Fruit fly (Drosophila melanogaster) whole organism, embryonic: ENCODE data around the gene senju.

Experiments
- CG10431 ChIP-seq: fragments of 200-800 bp; sonication (Bioruptor generic); optimal IDR thresholded peaks from 3 replicates; lab custom pipeline; 2018; ENCODE audit warnings: missing biosample characterization, mild to moderate bottlenecking, missing genetic modification characterization
- CG11247 ChIP-seq: fragments of 200-800 bp; sonication (Bioruptor generic); IDR thresholded peaks from 2 replicates; pipeline ENCODE4 v1.3.6; 2022; ENCODE audit warnings: missing biosample characterization, missing genetic modification characterization
- CG14050 ChIP-seq: fragments of 200-800 bp; sonication (Bioruptor generic); IDR thresholded peaks from 3 replicates; pipeline ENCODE4 v1.3.6; 2022; ENCODE audit warnings: missing biosample characterization, missing genetic modification characterization
- CG14441 ChIP-seq: fragments of 200-800 bp; sonication (Bioruptor generic); IDR thresholded peaks from 2 replicates; pipeline ENCODE4 v1.3.6; 2022; ENCODE audit warnings: missing biosample characterization, missing genetic modification characterization
- CG15073 ChIP-seq: fragments of 200-800 bp; sonication (Bioruptor generic); optimal IDR thresholded peaks from 2 replicates; lab custom pipeline; 2016; ENCODE audit warnings: missing biosample characterization, missing genetic modification characterization
- CG17361 ChIP-seq: fragments of 200-800 bp; sonication (Bioruptor generic); IDR thresholded peaks from 3 replicates; pipeline ENCODE4 v1.3.6; 2022; ENCODE audit warnings: missing biosample characterization, missing genetic modification characterization
- CG18599 ChIP-seq: fragments of 200-800 bp; sonication (Bioruptor generic); optimal IDR thresholded peaks from 3 replicates; lab custom pipeline; 2017; ENCODE audit warnings: missing biosample characterization, missing genetic modification characterization, mild to moderate bottlenecking, moderate library complexity, missing genetic modification reagents
- CG18619 ChIP-seq: fragments of 200-800 bp; sonication (Bioruptor generic); optimal IDR thresholded peaks from 3 replicates; lab custom pipeline; 2017; ENCODE audit warnings: missing biosample characterization, mild to moderate bottlenecking, missing genetic modification characterization
- CG2199 ChIP-seq: fragments of 200-800 bp; sonication (Bioruptor generic); IDR thresholded peaks from 3 replicates; pipeline ENCODE4 v1.3.6; 2022; ENCODE audit warnings: missing biosample characterization, missing genetic modification characterization
- CG2875 ChIP-seq: fragments of 200-800 bp; sonication (Bioruptor generic); optimal IDR thresholded peaks from 2 replicates; lab custom pipeline; 2017; ENCODE audit warnings: missing biosample characterization, mild to moderate bottlenecking, missing genetic modification characterization, missing genetic modification reagents
- CG31365 ChIP-seq: fragments of 200-800 bp; sonication (Bioruptor generic); optimal IDR thresholded peaks from 2 replicates; lab custom pipeline; 2018; ENCODE audit warnings: missing biosample characterization, mild to moderate bottlenecking, missing genetic modification characterization
- CG3995 ChIP-seq: fragments of 200-800 bp; sonication (Bioruptor generic); optimal IDR thresholded peaks from 3 replicates; lab custom pipeline; 2016; ENCODE audit warnings: missing biosample characterization, missing genetic modification characterization
- CG42726 ChIP-seq: fragments of 200-800 bp; sonication (Bioruptor generic); IDR thresholded peaks from 2 replicates; pipeline ENCODE4 v1.3.6; 2022; ENCODE audit warnings: missing biosample characterization, missing genetic modification characterization; ENCODE audit not compliant: partially characterized antibody
- CG4328 ChIP-seq: fragments of 200-800 bp; sonication (Bioruptor generic); optimal IDR thresholded peaks from 3 replicates; lab custom pipeline; 2017; ENCODE audit warnings: missing biosample characterization, missing genetic modification reagents, missing genetic modification characterization
- CG6272 ChIP-seq: fragments of 200-800 bp; sonication (Bioruptor generic); IDR thresholded peaks from 2 replicates; pipeline ENCODE4 v1.3.6; 2022; ENCODE audit warnings: missing biosample characterization, missing genetic modification characterization
- CG6683 ChIP-seq: fragments of 200-800 bp; sonication (Bioruptor generic); optimal IDR thresholded peaks from 2 replicates; lab custom pipeline; 2017; ENCODE audit warnings: missing biosample characterization, mild to moderate bottlenecking, missing genetic modification characterization, missing genetic modification reagents
- CG9727 ChIP-seq: fragments of 200-800 bp; sonication (Bioruptor generic); optimal IDR thresholded peaks from 3 replicates; lab custom pipeline; 2017; ENCODE audit warnings: missing biosample characterization, mild to moderate bottlenecking, missing genetic modification characterization
- Drgx ChIP-seq: fragments of 200-800 bp; sonication (Bioruptor generic); IDR thresholded peaks from 2 replicates; pipeline ENCODE4 v1.3.6; 2022; ENCODE audit warnings: missing biosample characterization, missing genetic modification characterization
- Eip74EF ChIP-seq, 2 experiments: fragments of 200-800 bp in 1 of 2; fragments of >200 bp in 1 of 2; sonication (Bioruptor generic) in 1 of 2; optimal IDR thresholded peaks; 2 replicates each; lab custom pipeline; 2017 to 2019; ENCODE audit warnings: missing biosample characterization in 2 of 2, missing genetic modification characterization in 2 of 2, mild to moderate bottlenecking in 1 of 2, moderate library complexity in 1 of 2
- Fer3 ChIP-seq: fragments of 200-800 bp; sonication (Bioruptor generic); optimal IDR thresholded peaks from 2 replicates; lab custom pipeline; 2018; ENCODE audit warnings: missing biosample characterization, mild to moderate bottlenecking, missing genetic modification characterization, moderate library complexity
- GATAe ChIP-seq: fragments of 200-800 bp; sonication (Bioruptor generic); conservative IDR thresholded peaks from 2 replicates; pipeline ENCODE4 v1.3.6; 2022; ENCODE audit warnings: missing biosample characterization, missing genetic modification characterization
- H2.0 ChIP-seq: fragments of 200-800 bp; sonication (Bioruptor generic); IDR thresholded peaks from 2 replicates; pipeline ENCODE4 v1.3.6; 2022; ENCODE audit warnings: missing biosample characterization, missing genetic modification characterization
- HLHmδ ChIP-seq: fragments of 200-800 bp; sonication (Bioruptor generic); optimal IDR thresholded peaks from 2 replicates; lab custom pipeline; 2018; ENCODE audit warnings: missing biosample characterization, mild to moderate bottlenecking, missing genetic modification characterization, moderate library complexity
- HmgD ChIP-seq: fragments of 200-800 bp; sonication (Bioruptor generic); optimal IDR thresholded peaks from 3 replicates; lab custom pipeline; 2016; ENCODE audit warnings: missing biosample characterization, missing genetic modification characterization
- Hr78 ChIP-seq, 2 experiments: fragments of 200-800 bp in 1 of 2; fragments of >200 bp in 1 of 2; sonication (Bioruptor generic) in 1 of 2; optimal IDR thresholded peaks; 2 replicates each; lab custom pipeline; 2017 to 2019; ENCODE audit warnings: missing biosample characterization in 2 of 2, missing genetic modification characterization in 2 of 2, mild to moderate bottlenecking in 1 of 2, moderate library complexity in 1 of 2
- MESR4 ChIP-seq: fragments of 200-800 bp; sonication (Bioruptor generic); optimal IDR thresholded peaks from 2 replicates; lab custom pipeline; 2018; ENCODE audit warnings: missing biosample characterization, mild to moderate bottlenecking, missing genetic modification characterization, moderate library complexity
- NfI ChIP-seq: fragments of 200-800 bp; sonication (Bioruptor generic); optimal IDR thresholded peaks from 3 replicates; lab custom pipeline; 2018; ENCODE audit warnings: missing biosample characterization, mild to moderate bottlenecking, missing genetic modification characterization, moderate library complexity
- Oaz ChIP-seq: fragments of 200-800 bp; sonication (Bioruptor generic); IDR thresholded peaks from 2 replicates; pipeline ENCODE4 v1.3.6; 2022; ENCODE audit warnings: missing biosample characterization, missing genetic modification characterization
- Sin3A ChIP-seq: fragments of >200 bp; optimal IDR thresholded peaks from 2 replicates; lab custom pipeline; 2018
- al ChIP-seq: fragments of 200-800 bp; sonication (Bioruptor generic); IDR thresholded peaks from 2 replicates; pipeline ENCODE4 v1.3.6; 2022; ENCODE audit warnings: missing biosample characterization, missing genetic modification characterization
- bcd ChIP-seq: fragments of 200-800 bp; sonication (Bioruptor generic); optimal IDR thresholded peaks from 2 replicates; lab custom pipeline; 2017; ENCODE audit warnings: missing biosample characterization, mild to moderate bottlenecking, missing genetic modification characterization
- bowl ChIP-seq: fragments of 200-800 bp; sonication (Bioruptor generic); IDR thresholded peaks from 2 replicates; pipeline ENCODE4 v1.3.6; 2022; ENCODE audit warnings: missing biosample characterization, missing genetic modification characterization
- dati ChIP-seq: fragments of 200-800 bp; sonication (Bioruptor generic); IDR thresholded peaks from 2 replicates; pipeline ENCODE4 v1.3.6; 2022; ENCODE audit warnings: missing biosample characterization, missing genetic modification characterization
- ems ChIP-seq: fragments of 200-800 bp; sonication (Bioruptor generic); optimal IDR thresholded peaks from 3 replicates; lab custom pipeline; 2016; ENCODE audit warnings: missing biosample characterization, missing genetic modification characterization
- esg ChIP-seq: fragments of 200-800 bp; sonication (Bioruptor generic); conservative IDR thresholded peaks from 2 replicates; pipeline ENCODE4 v1.3.6; 2022; ENCODE audit warnings: missing biosample characterization, missing genetic modification characterization
- fd102C ChIP-seq: fragments of 200-800 bp; sonication (Bioruptor generic); optimal IDR thresholded peaks from 2 replicates; lab custom pipeline; 2018; ENCODE audit warnings: missing biosample characterization, mild to moderate bottlenecking, missing genetic modification characterization, moderate library complexity
- ham ChIP-seq: fragments of 200-800 bp; sonication (Bioruptor generic); IDR thresholded peaks from 2 replicates; pipeline ENCODE4 v1.3.6; 2022; ENCODE audit warnings: missing biosample characterization, missing genetic modification characterization
- nmo ChIP-seq: fragments of 200-800 bp; sonication (Bioruptor generic); optimal IDR thresholded peaks from 2 replicates; lab custom pipeline; 2018; ENCODE audit warnings: missing biosample characterization, mild to moderate bottlenecking, missing genetic modification characterization, moderate library complexity
- p53 ChIP-seq: fragments of 200-800 bp; sonication (Bioruptor generic); optimal IDR thresholded peaks from 2 replicates; lab custom pipeline; 2016; ENCODE audit warnings: missing biosample characterization, missing genetic modification characterization
- pb ChIP-seq: fragments of 200-800 bp; sonication (Bioruptor generic); optimal IDR thresholded peaks from 3 replicates; lab custom pipeline; 2016; ENCODE audit warnings: missing biosample characterization, missing genetic modification characterization
- phol ChIP-seq: fragments of 200-800 bp; sonication (Bioruptor generic); optimal IDR thresholded peaks from 3 replicates; lab custom pipeline; 2018; ENCODE audit warnings: missing biosample characterization, mild to moderate bottlenecking, missing genetic modification characterization, moderate library complexity
- pnt ChIP-seq: fragments of 200-800 bp; sonication (Bioruptor generic); optimal IDR thresholded peaks from 3 replicates; lab custom pipeline; 2016; ENCODE audit warnings: missing biosample characterization, missing genetic modification characterization
- prd ChIP-seq, 3 experiments: fragments of >200 bp in 2 of 3; fragments of 200-800 bp in 1 of 3; sonication (Bioruptor generic) in 1 of 3; optimal IDR thresholded peaks in 2 of 3; IDR thresholded peaks in 1 of 3; 2 replicates in 2 of 3; 3 replicates in 1 of 3; pipeline versions ENCODE4 v1.3.6 to Lab custom; 2017 to 2022; ENCODE audit warnings: missing biosample characterization in 1 of 3, missing genetic modification characterization in 1 of 3
- row ChIP-seq: fragments of 200-800 bp; sonication (Bioruptor generic); IDR thresholded peaks from 3 replicates; pipeline ENCODE4 v1.3.6; 2022; ENCODE audit warnings: missing biosample characterization, missing genetic modification characterization
- schlank ChIP-seq: fragments of 200-800 bp; sonication (Bioruptor generic); optimal IDR thresholded peaks from 2 replicates; lab custom pipeline; 2018; ENCODE audit warnings: missing biosample characterization, mild to moderate bottlenecking, missing genetic modification characterization
- slp2 ChIP-seq: fragments of 200-800 bp; sonication (Bioruptor generic); optimal IDR thresholded peaks from 2 replicates; lab custom pipeline; 2016; ENCODE audit warnings: missing biosample characterization, missing genetic modification characterization
- tap ChIP-seq: fragments of 200-800 bp; optimal IDR thresholded peaks from 3 replicates; lab custom pipeline; 2019; ENCODE audit warnings: missing biosample characterization, mild to moderate bottlenecking, missing genetic modification characterization, moderate library complexity
- twi ChIP-seq: fragments of 200-800 bp; optimal IDR thresholded peaks from 2 replicates; lab custom pipeline; 2019; ENCODE audit warnings: missing biosample characterization, mild to moderate bottlenecking, missing genetic modification characterization, moderate library complexity
- vnd ChIP-seq: fragments of 200-800 bp; sonication (Bioruptor generic); IDR thresholded peaks from 3 replicates; pipeline ENCODE4 v1.3.6; 2022; ENCODE audit warnings: missing biosample characterization, missing genetic modification characterization; ENCODE audit not compliant: partially characterized antibody
- vvl ChIP-seq: fragments of 200-800 bp; sonication (Bioruptor generic); IDR thresholded peaks from 2 replicates; pipeline ENCODE4 v1.3.6; 2022; ENCODE audit warnings: missing biosample characterization, missing genetic modification characterization

The senju gene

dm6 chr2L:5059645-5060254 lies 7.1 kb downstream of the senju start, which contains the start of gene Rpn11:
Gene Rpn11 (minus strand): TSS chr2L:5059790.
- TF ChIP-seq twi (tag; lab: Kevin White, UChicago) (peak; percentile 43), prd (optimal IDR thresholded peaks at IDR 0.05; lab: Kevin White, UChicago) (no peak), prd (GFP tag; IDR thresholded peaks at IDR 0.05; lab: Robert Waterston, UW) (peak; percentile 50), bowl (GFP tag; lab: Robert Waterston, UW) (no peak), MESR4 (peak; percentile 87), CG6272 (GFP tag; lab: Robert Waterston, UW) (0 out of 2 replicates have a peak, but pooled peaks have one; percentile 12), CG9727 (GFP tag; lab: Kevin White, UChicago) (peak; percentile 79), CG11247 (GFP tag; lab: Robert Waterston, UW) (no peak), CG18599 (GFP tag; lab: Kevin White, UChicago) (peak; percentile 67), vvl (GFP tag; lab: Robert Waterston, UW) (peak; percentile 80), schlank (tag; lab: Kevin White, UChicago) (no peak), row (GFP tag; lab: Robert Waterston, UW) (peak; percentile 80), phol (tag; lab: Kevin White, UChicago) (peak; percentile 77), slp2 (GFP tag; lab: Kevin White, UChicago) (no peak), CG31365 (tag; lab: Kevin White, UChicago) (no peak), fd102C (no peak), Oaz (GFP tag; lab: Robert Waterston, UW) (no peak), NfI (GFP tag; lab: Kevin White, UChicago) (peak; percentile 47), CG42726 (GFP tag; lab: Robert Waterston, UW) (no peak), vnd (GFP tag; lab: Robert Waterston, UW) (no peak), Fer3 (tag; lab: Kevin White, UChicago) (peak; percentile 66), GATAe (GFP tag; lab: Robert Waterston, UW) (no peak), CG2199 (no peak), CG14441 (GFP tag; lab: Robert Waterston, UW) (peak; percentile 14; the same call in 1 of the 2 replicates), tap (tag; lab: Kevin White, UChicago) (peak; percentile 53), dati (GFP tag; lab: Robert Waterston, UW) (no peak), Drgx (GFP tag; lab: Robert Waterston, UW) (no peak), HLHmδ (GFP tag; lab: Kevin White, UChicago) (no peak), CG4328 (peak; percentile 60), CG14050 (no peak), Sin3A (lab: Kevin White, UChicago) (peak; percentile 6), CG17361 (peak; percentile 86), H2.0 (GFP tag; lab: Robert Waterston, UW) (no peak; the same call in 1 of the 2 replicates), CG2875 (GFP tag; lab: Kevin White, UChicago) (peak; percentile 22), Eip74EF (GFP tag; optimal IDR thresholded peaks at IDR 0.05; lab: Kevin White, UChicago) (peak in 1 of 2 experiments; percentile 37), bcd (GFP tag; lab: Kevin White, UChicago) (peak; percentile 64), CG15073 (GFP tag; lab: Kevin White, UChicago) (no peak), pnt (no peak), CG18619 (GFP tag; lab: Kevin White, UChicago) (peak; percentile 35), p53 (GFP tag; lab: Kevin White, UChicago) (no peak), ems (peak; percentile 13), ham (GFP tag; lab: Robert Waterston, UW) (no peak), CG3995 (GFP tag; lab: Kevin White, UChicago) (peak; percentile 39), nmo (GFP tag; lab: Kevin White, UChicago) (peak; percentile 80), esg (GFP tag; lab: Robert Waterston, UW) (peak; percentile 39), Hr78 (GFP tag; optimal IDR thresholded peaks at IDR 0.05; lab: Kevin White, UChicago) (no peak), HmgD (GFP tag; lab: Kevin White, UChicago) (no peak), al (GFP tag; lab: Robert Waterston, UW) (no peak), CG6683 (no peak), pb (GFP tag; lab: Kevin White, UChicago) (no peak), CG10431 (no peak)
